Worm (Caenorhabditis elegans) whole organism, midembryonic: ENCODE measurements around the gene clec-56.

Experiments
- flt-1 ChIP-seq: fragments of 200-800 bp; sonication (Bioruptor generic); IDR thresholded peaks from 2 replicates; pipeline ENCODE4 v1.3.6; 2022; ENCODE audit warnings: missing genetic modification characterization, missing compliant biosample characterization
- klf-2 ChIP-seq: fragments of 200-800 bp; sonication (Bioruptor generic); conservative IDR thresholded peaks from 2 replicates; pipeline ENCODE4 v1.3.6; 2022; ENCODE audit warnings: missing genetic modification reagents, missing genetic modification characterization, missing compliant biosample characterization
- med-1 ChIP-seq: sonication (generic microtip); optimal IDR thresholded peaks from 2 replicates; lab custom pipeline; 2017; ENCODE audit warnings: missing genetic modification characterization, mild to moderate bottlenecking, missing compliant biosample characterization, antibody characterized with exemption, missing genetic modification reagents; ENCODE audit not compliant: insufficient read depth

ce11 chrV:14468931-14469330 lies 5.3 kb upstream of the clec-56 start, which contains the start of gene clec-57:
- TF ChIP-seq flt-1 (GFP tag; lab: Robert Waterston, UW) (no peak), med-1 (GFP tag; lab: Kevin White, UChicago) (no peak), klf-2 (GFP tag; lab: Robert Waterston, UW) (no peak)
